Worm (Caenorhabditis elegans): Measurements from ENCODE around the gene F44E5.1.

The F44E5.1 gene

ce11 chrII:11751615-11752174, 22.7 kb downstream of the F44E5.1 start (continued):
- TF ChIP-seq mxl-2 (GFP tag; conservative IDR thresholded peaks at IDR 0.05) (no peak), hmg-1.1 (GFP tag; IDR thresholded peaks at IDR 0.05) (0 out of 2 replicates have a peak, but pooled peaks have one; percentile 48), fos-1 (tag; optimal IDR thresholded peaks at IDR 0.05) (no peak), ceh-44 (GFP tag; IDR thresholded peaks at IDR 0.05) (no peak), gei-8 (GFP tag; optimal IDR thresholded peaks at IDR 0.05) (no peak), dpl-1 (GFP tag; optimal IDR thresholded peaks at IDR 0.05) (no peak), Y105C5A.15 (GFP tag; IDR thresholded peaks at IDR 0.05) (no peak), Y5F2A.4 (GFP tag; optimal IDR thresholded peaks at IDR 0.05) (no peak), F49E8.2 (tag; optimal IDR thresholded peaks at IDR 0.05; ENCODE audit: borderline replicate concordance) (no peak), cey-2 (tag; optimal IDR thresholded peaks at IDR 0.05; ENCODE audit: borderline replicate concordance, insufficient read depth) (no peak), Y48G9A.11 (GFP tag; IDR thresholded peaks at IDR 0.05) (no peak), tag-97 (GFP tag; IDR thresholded peaks at IDR 0.05) (no peak), attf-4 (tag; optimal IDR thresholded peaks at IDR 0.05) (no peak), nhr-6 (tag; optimal IDR thresholded peaks at IDR 0.05) (no peak)

DNA sequence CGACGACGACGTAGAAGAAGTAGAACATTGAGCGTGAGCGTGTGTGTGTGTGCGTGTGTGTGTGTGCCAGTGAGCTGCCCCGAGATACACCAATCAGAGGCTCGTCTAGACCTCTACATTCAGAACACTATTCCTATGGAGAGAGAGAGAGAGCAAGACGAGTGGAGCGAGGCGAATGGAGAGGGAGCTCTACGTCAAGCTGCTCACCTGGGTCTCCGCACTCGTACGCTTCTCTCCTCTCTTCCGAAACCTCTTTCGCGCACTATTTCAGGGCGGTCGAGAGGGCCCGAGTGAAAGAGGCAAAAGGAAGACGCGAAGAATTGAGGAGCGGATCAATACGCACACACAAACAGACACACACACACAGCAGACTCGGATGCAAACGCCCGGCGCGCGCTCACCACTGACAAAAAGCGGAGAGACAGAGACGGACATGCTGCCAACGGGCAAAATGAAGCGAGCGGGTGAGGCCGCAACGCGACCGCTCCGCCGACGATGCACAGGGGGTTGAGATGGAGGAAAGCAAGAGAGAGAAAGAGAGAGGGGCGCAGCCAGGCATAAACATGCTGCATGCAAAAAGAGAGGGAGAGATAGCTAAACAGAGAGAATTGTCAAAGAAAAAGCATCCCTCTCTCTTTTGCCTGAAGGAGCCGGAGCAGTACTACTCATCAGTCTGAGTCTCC, 24.7 kb downstream of the F44E5.1 start:
- TF ChIP-seq nhr-41 (GFP tag; IDR thresholded peaks at IDR 0.05) (peak; percentile 55; the same call in 1 of the 2 replicates), unc-39 (tag; optimal IDR thresholded peaks at IDR 0.05) (no peak), zfp-3 (GFP tag; conservative IDR thresholded peaks at IDR 0.05) (no peak), nhr-77 (tag; optimal IDR thresholded peaks at IDR 0.05) (peak; percentile 3), dmd-8 (GFP tag; IDR thresholded peaks at IDR 0.05) (no peak), F37D6.2 (tag; optimal IDR thresholded peaks at IDR 0.05) (peak; percentile 92), egl-43 (GFP tag; IDR thresholded peaks at IDR 0.05) (peak; percentile 86), arid-1 (GFP tag; conservative IDR thresholded peaks at IDR 0.05) (peak; percentile 41; the same call in 1 of the 2 replicates), gei-8 (GFP tag; optimal IDR thresholded peaks at IDR 0.05) (peak; percentile 69), hlh-11 (tag; optimal IDR thresholded peaks at IDR 0.05) (peak; percentile 96), ceh-44 (GFP tag; IDR thresholded peaks at IDR 0.05) (0 out of 2 replicates have a peak, but pooled peaks have one; percentile 18), daf-12 (tag; optimal IDR thresholded peaks at IDR 0.05) (no peak), aha-1 (tag) (peak; percentile 96), nhr-42 (GFP tag; IDR thresholded peaks at IDR 0.05) (peak; percentile 49; the same call in 1 of the 2 replicates), unc-62 (GFP tag; optimal IDR thresholded peaks at IDR 0.05 in 1 of 2) (peak in 1 of 2 experiments; percentile 98), unc-62 (tag; optimal IDR thresholded peaks at IDR 0.05) (no peak), ZK546.5 (tag; optimal IDR thresholded peaks at IDR 0.05) (peak in 1 of 2 experiments; percentile 50), lin-38 (GFP tag; IDR thresholded peaks at IDR 0.05) (peak; percentile 61), nhr-111 (GFP tag; optimal IDR thresholded peaks at IDR 0.05) (peak; percentile 40), F10B5.3 (tag; optimal IDR thresholded peaks at IDR 0.05) (peak; percentile 67), nhr-25 (tag; optimal IDR thresholded peaks at IDR 0.05; ENCODE audit: borderline replicate concordance, insufficient read depth) (peak; percentile 10), F44E2.7 (GFP tag; IDR thresholded peaks at IDR 0.05) (no peak), zip-11 (GFP tag; IDR thresholded peaks at IDR 0.05) (no peak), attf-4 (tag; optimal IDR thresholded peaks at IDR 0.05) (peak; percentile 8), nhr-48 (tag; optimal IDR thresholded peaks at IDR 0.05) (peak; percentile 78), ceh-28 (tag; optimal IDR thresholded peaks at IDR 0.05) (peak; percentile 81), ceh-20 (GFP tag; IDR thresholded peaks at IDR 0.05) (peak; percentile 63; the same call in 1 of the 2 replicates), ces-1 (GFP tag; optimal IDR thresholded peaks at IDR 0.05) (no peak), cey-2 (tag; optimal IDR thresholded peaks at IDR 0.05; ENCODE audit: borderline replicate concordance, insufficient read depth) (no peak), jun-1 (tag; optimal IDR thresholded peaks at IDR 0.05) (peak; percentile 70), duxl-1 (tag; optimal IDR thresholded peaks at IDR 0.05; ENCODE audit: poor library complexity) (no peak), T26A8.4 (GFP tag; IDR thresholded peaks at IDR 0.05) (peak; percentile 71), lin-13 (GFP tag; optimal IDR thresholded peaks at IDR 0.05) (peak; percentile 51), nhr-11 (tag; optimal IDR thresholded peaks at IDR 0.05) (peak; percentile 62), tra-1 (GFP tag; IDR thresholded peaks at IDR 0.05) (no peak), madf-5 (GFP tag; IDR thresholded peaks at IDR 0.05) (no peak), pqm-1 (tag; optimal IDR thresholded peaks at IDR 0.05) (peak; percentile 10), D1046.2 (GFP tag; IDR thresholded peaks at IDR 0.05) (no peak)
